Fruit fly (Drosophila melanogaster): ENCODE results near the gene slp2.

dm6 chr2L:3835221-3835620 lies 1.4 kb upstream of the slp2 start:
- no peak for TF ChIP-seq CG8478 (optimal IDR thresholded peaks at IDR 0.05)
- TF ChIP-seq psq (optimal IDR thresholded peaks at IDR 0.05) = no peak
- TF ChIP-seq pan (optimal IDR thresholded peaks at IDR 0.05) = no peak
- TF ChIP-seq usp (GFP tag; optimal IDR thresholded peaks at IDR 0.05) = no peak
